Fruit fly (Drosophila melanogaster): ENCODE results near the gene CG11037.
A peak's percentile ranks its signal among the peaks of the same experiment; 100 is the strongest.

Gene CG11037

dm6 chr3L:20951477-20952120 lies 9.6 kb downstream of the CG11037 start:
- TF ChIP-seq CG31365 (tag; optimal IDR thresholded peaks at IDR 0.05) (no peak), Oaz (GFP tag; IDR thresholded peaks at IDR 0.05) (no peak), vfl (GFP tag; optimal IDR thresholded peaks at IDR 0.05) (no peak), Ptx1 (GFP tag; IDR thresholded peaks at IDR 0.05) (0 out of 2 replicates have a peak, but pooled peaks have one; percentile 10), bowl (GFP tag; IDR thresholded peaks at IDR 0.05) (no peak), HmgZ (tag; optimal IDR thresholded peaks at IDR 0.05) (no peak), unc-4 (GFP tag; IDR thresholded peaks at IDR 0.05; ENCODE audit: partially characterized antibody) (no peak), Ets65A (GFP tag) (peak; percentile 61), Med (GFP tag) (peak; percentile 37), CG7928 (GFP tag; optimal IDR thresholded peaks at IDR 0.05) (no peak), Trl (optimal IDR thresholded peaks at IDR 0.05) (no peak), Trl (GFP tag; optimal IDR thresholded peaks at IDR 0.05) (no peak), BtbVII (GFP tag; optimal IDR thresholded peaks at IDR 0.05) (no peak), bsh (GFP tag; optimal IDR thresholded peaks at IDR 0.05) (peak in 1 of 2 experiments; percentile 73), lbe (GFP tag; optimal IDR thresholded peaks at IDR 0.05) (peak; percentile 41), CG7786 (GFP tag; optimal IDR thresholded peaks at IDR 0.05) (no peak), Usf (GFP tag; optimal IDR thresholded peaks at IDR 0.05) (no peak), CG30431 (GFP tag; optimal IDR thresholded peaks at IDR 0.05) (no peak), salm (tag; optimal IDR thresholded peaks at IDR 0.05) (no peak), gro (GFP tag; optimal IDR thresholded peaks at IDR 0.05) (no peak), CG33557 (GFP tag; optimal IDR thresholded peaks at IDR 0.05) (no peak), Abd-B (GFP tag; optimal IDR thresholded peaks at IDR 0.05) (no peak), lov (optimal IDR thresholded peaks at IDR 0.05) (no peak), lov (GFP tag; IDR thresholded peaks at IDR 0.05) (peak; percentile 38; the same call in 1 of the 3 replicates), CG15011 (GFP tag; optimal IDR thresholded peaks at IDR 0.05) (no peak), C15 (GFP tag; IDR thresholded peaks at IDR 0.05) (no peak), CG12299 (tag; optimal IDR thresholded peaks at IDR 0.05) (no peak), CG15696 (tag; optimal IDR thresholded peaks at IDR 0.05) (no peak), nom (GFP tag; optimal IDR thresholded peaks at IDR 0.05) (peak; percentile 32), sens (GFP tag) (peak; percentile 49), Dref (GFP tag; IDR thresholded peaks at IDR 0.05) (0 out of 2 replicates have a peak, but pooled peaks have one; percentile 15), CG12071 (GFP tag; optimal IDR thresholded peaks at IDR 0.05) (no peak), ac (GFP tag; optimal IDR thresholded peaks at IDR 0.05) (no peak), CG17568 (GFP tag; optimal IDR thresholded peaks at IDR 0.05) (no peak), CG9876 (GFP tag; optimal IDR thresholded peaks at IDR 0.05) (no peak), Drgx (GFP tag; IDR thresholded peaks at IDR 0.05) (peak; percentile 84), CG12659 (GFP tag; optimal IDR thresholded peaks at IDR 0.05) (no peak), her (GFP tag; optimal IDR thresholded peaks at IDR 0.05) (no peak), corto (GFP tag; optimal IDR thresholded peaks at IDR 0.05) (peak; percentile 24), CG6254 (GFP tag; optimal IDR thresholded peaks at IDR 0.05) (no peak), CG1792 (GFP tag; optimal IDR thresholded peaks at IDR 0.05) (no peak), CG34224 (GFP tag; IDR thresholded peaks at IDR 0.05; ENCODE audit: partially characterized antibody) (no peak), Taf1 (GFP tag; IDR thresholded peaks at IDR 0.05) (no peak)
